Worm (Caenorhabditis elegans) whole organism, L1 larva: ENCODE measurements around the gene orc-1.

Source experiments
- C34B4.2 ChIP-seq: sonication (generic microtip); optimal IDR thresholded peaks from 2 replicates; lab custom pipeline; 2017; ENCODE audit warnings: mild to moderate bottlenecking, missing genetic modification characterization, missing compliant biosample characterization
- ceh-82 ChIP-seq, 3 experiments: fragments of 150-350 bp in 1 of 3; sonication (generic microtip) in 2 of 3; optimal IDR thresholded peaks; 2 replicates each; lab custom pipeline; 2014 to 2017; ENCODE audit warnings: missing biosample characterization in 3 of 3, missing genetic modification characterization in 3 of 3
- elt-3 ChIP-seq, 6 experiments: fragments of 150-350 bp in 1 of 6; sonication (generic microtip); optimal IDR thresholded peaks; 2 replicates each; lab custom pipeline; 2017 to 2018; ENCODE audit warnings: missing biosample characterization in 6 of 6, missing genetic modification characterization in 6 of 6, inconsistent platforms in 1 of 6
- lin-35 ChIP-seq, 2 experiments: fragments of 150-350 bp; optimal IDR thresholded peaks; 2 replicates each; lab custom pipeline; 2014; ENCODE audit warnings: missing biosample characterization in 2 of 2, missing genetic modification characterization in 2 of 2, missing genetic modification reagents in 2 of 2
- lir-3 ChIP-seq: sonication (generic microtip); optimal IDR thresholded peaks from 2 replicates; lab custom pipeline; 2016; ENCODE audit warnings: mild to moderate bottlenecking, missing genetic modification characterization, moderate library complexity, missing compliant biosample characterization; ENCODE audit not compliant: poor library complexity
- lsy-2 ChIP-seq, 2 experiments: fragments of 150-350 bp; optimal IDR thresholded peaks; 2 replicates each; lab custom pipeline; 2014; ENCODE audit warnings: missing biosample characterization in 2 of 2, missing genetic modification characterization in 2 of 2
- mef-2 ChIP-seq: fragments of 150-350 bp; optimal IDR thresholded peaks from 2 replicates; lab custom pipeline; 2014; ENCODE audit warnings: missing biosample characterization, missing genetic modification characterization
- nhr-11 ChIP-seq: fragments of 150-350 bp; optimal IDR thresholded peaks from 2 replicates; lab custom pipeline; 2014; ENCODE audit warnings: missing biosample characterization, missing genetic modification characterization
- nhr-12 ChIP-seq: sonication (generic microtip); optimal IDR thresholded peaks from 2 replicates; lab custom pipeline; 2017; ENCODE audit warnings: missing biosample characterization, missing genetic modification characterization
- nhr-237 ChIP-seq: fragments of 150-350 bp; optimal IDR thresholded peaks from 2 replicates; lab custom pipeline; 2014; ENCODE audit warnings: missing biosample characterization, missing genetic modification characterization
- skn-1 ChIP-seq: fragments of 150-350 bp; optimal IDR thresholded peaks from 2 replicates; lab custom pipeline; 2014; ENCODE audit warnings: missing biosample characterization, missing genetic modification characterization
- swsn-7 ChIP-seq: sonication (generic microtip); optimal IDR thresholded peaks from 2 replicates; lab custom pipeline; 2016; ENCODE audit warnings: missing genetic modification characterization, missing compliant biosample characterization
- unc-62 ChIP-seq: fragments of 150-350 bp; optimal IDR thresholded peaks from 2 replicates; lab custom pipeline; 2014; ENCODE audit warnings: missing biosample characterization, missing genetic modification reagents, missing genetic modification characterization

DNA sequence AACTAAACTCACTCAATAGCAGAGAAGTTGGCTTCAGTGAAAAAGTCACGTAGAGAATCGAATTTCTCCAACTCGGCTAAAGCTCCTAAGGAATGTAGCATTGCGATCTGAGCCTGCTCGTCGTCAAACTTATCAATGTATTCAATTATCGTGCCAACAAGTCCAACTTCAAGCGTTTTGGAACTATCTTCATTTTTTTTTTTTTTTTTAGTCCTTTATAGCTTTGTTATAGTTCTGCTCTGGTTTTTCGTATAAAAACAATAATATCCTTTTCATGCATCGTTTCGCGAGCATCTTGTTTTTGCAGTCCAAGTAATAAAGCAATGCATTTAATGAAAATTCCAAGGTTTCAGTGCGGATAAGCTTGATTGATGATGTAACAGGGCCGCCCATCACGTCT lies 46.1 kb downstream of the orc-1 start, which contains the start of gene Y39A1A.31:
- TF ChIP-seq lsy-2 (tag; optimal IDR thresholded peaks at IDR 0.05; lab: Kevin White, UChicago) (no peak), lin-35 (GFP tag; optimal IDR thresholded peaks at IDR 0.05; lab: Kevin White, UChicago) (no peak), C34B4.2 (tag; lab: Kevin White, UChicago) (no peak), unc-62 (no peak), elt-3 (tag; optimal IDR thresholded peaks at IDR 0.05; lab: Kevin White, UChicago) (no peak), nhr-11 (tag; lab: Kevin White, UChicago) (no peak), mef-2 (tag; lab: Kevin White, UChicago) (no peak), ceh-82 (tag; optimal IDR thresholded peaks at IDR 0.05; lab: Kevin White, UChicago) (no peak), nhr-237 (no peak), swsn-7 (tag; lab: Kevin White, UChicago) (no peak), lir-3 (no peak), skn-1 (no peak), nhr-12 (no peak)
